Worm (Caenorhabditis elegans) whole organism, L4/young adult: ENCODE results near the gene C17H12.6.

Experiments used
- W03F9.2 ChIP-seq: fragments of 150-350 bp; optimal IDR thresholded peaks from 2 replicates; lab custom pipeline; 2014; ENCODE audit warnings: missing biosample characterization, missing genetic modification characterization
- him-1 ChIP-seq: sonication (generic microtip); optimal IDR thresholded peaks from 2 replicates; lab custom pipeline; 2016; ENCODE audit warnings: missing genotype, missing genetic modification reagents, missing genetic modification characterization, missing compliant biosample characterization

- TF ChIP-seq him-1 (tag; lab: Kevin White, UChicago) = no peak
- TF ChIP-seq W03F9.2 (tag; lab: Kevin White, UChicago) = no peak
These were observed 2.3 kb upstream of the C17H12.6 start, which contains the start of gene H20E11.3 for ce11 chrIV:6824622-6825021.
